Worm (Caenorhabditis elegans) whole organism, midembryonic: Measurements from ENCODE around the gene elo-2.

Source experiments
- T22C8.4 ChIP-seq: fragments of 200-800 bp; sonication (Bioruptor generic); IDR thresholded peaks from 2 replicates; pipeline ENCODE4 v1.3.6; 2022; ENCODE audit warnings: missing genetic modification characterization, missing compliant biosample characterization
- cog-1 ChIP-seq: sonication (generic microtip); optimal IDR thresholded peaks from 2 replicates; lab custom pipeline; 2016; ENCODE audit warnings: missing genetic modification characterization, missing compliant biosample characterization
- flt-1 ChIP-seq: fragments of 200-800 bp; sonication (Bioruptor generic); IDR thresholded peaks from 2 replicates; pipeline ENCODE4 v1.3.6; 2022; ENCODE audit warnings: missing genetic modification characterization, missing compliant biosample characterization
- klf-2 ChIP-seq: fragments of 200-800 bp; sonication (Bioruptor generic); conservative IDR thresholded peaks from 2 replicates; pipeline ENCODE4 v1.3.6; 2022; ENCODE audit warnings: missing genetic modification reagents, missing genetic modification characterization, missing compliant biosample characterization
- med-1 ChIP-seq: sonication (generic microtip); optimal IDR thresholded peaks from 2 replicates; lab custom pipeline; 2017; ENCODE audit warnings: missing genetic modification characterization, mild to moderate bottlenecking, missing compliant biosample characterization, antibody characterized with exemption, missing genetic modification reagents; ENCODE audit not compliant: insufficient read depth
- ztf-23 ChIP-seq: fragments of 200-800 bp; sonication (Bioruptor generic); IDR thresholded peaks from 2 replicates; pipeline ENCODE4 v1.3.6; 2022; ENCODE audit warnings: missing genetic modification reagents, missing genetic modification characterization, missing compliant biosample characterization

DNA sequence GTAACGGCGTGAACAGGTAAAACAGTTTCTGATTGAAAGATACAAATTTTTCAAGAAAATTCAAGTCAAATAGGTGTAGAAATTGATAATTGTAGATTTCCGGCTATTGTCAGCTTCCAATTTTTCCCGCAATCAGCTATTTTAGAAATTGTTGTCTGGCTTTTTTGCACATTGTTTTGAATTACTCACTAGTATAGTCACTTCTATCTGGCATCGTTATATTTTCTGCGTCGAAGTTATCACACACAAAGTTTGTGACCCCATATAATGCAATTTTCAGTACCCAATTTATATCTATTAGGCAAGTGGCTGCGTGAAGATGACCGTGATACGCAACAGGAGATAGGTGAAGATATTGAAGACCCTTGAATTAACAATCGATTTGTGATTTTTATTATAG, 32.0 kb downstream of the elo-2 start:
- TF ChIP-seq cog-1, result no peak
- no peak for TF ChIP-seq flt-1 (GFP tag; lab: Robert Waterston, UW)
- no peak for TF ChIP-seq ztf-23 (GFP tag; lab: Robert Waterston, UW)
- TF ChIP-seq klf-2 (GFP tag; lab: Robert Waterston, UW), result no peak
- no peak for TF ChIP-seq T22C8.4 (GFP tag; lab: Robert Waterston, UW)
- TF ChIP-seq med-1 (GFP tag; lab: Kevin White, UChicago), result no peak
